Fruit fly (Drosophila melanogaster): ENCODE data around the gene CG10584.

CG10584 gene

dm6 chr3L:21037404-21037803 lies 6.2 kb upstream of the CG10584 start (continued):
- peak; percentile 55 for TF ChIP-seq dsx (GFP tag; optimal IDR thresholded peaks at IDR 0.05; ENCODE audit: poor library complexity, severe bottlenecking)
- peak; percentile 75 for TF ChIP-seq svp (GFP tag)
- no peak for TF ChIP-seq Hr38 (GFP tag; optimal IDR thresholded peaks at IDR 0.05)
- TF ChIP-seq CG15336 (GFP tag; IDR thresholded peaks at IDR 0.05), result peak; percentile 80
- TF ChIP-seq CG34406 (GFP tag; optimal IDR thresholded peaks at IDR 0.05), result peak; percentile 35
- no peak for TF ChIP-seq fkh (GFP tag; optimal IDR thresholded peaks at IDR 0.05)
- peak; percentile 35 for TF ChIP-seq Ets96B (tag; optimal IDR thresholded peaks at IDR 0.05)
- peak; percentile 64 for TF ChIP-seq CG3919 (GFP tag; optimal IDR thresholded peaks at IDR 0.05)
- peak; percentile 88 for TF ChIP-seq Eip78C (GFP tag)
- TF ChIP-seq CG10631 (GFP tag; optimal IDR thresholded peaks at IDR 0.05), result peak; percentile 39
- no peak for TF ChIP-seq CG9139 (GFP tag; optimal IDR thresholded peaks at IDR 0.05)
- peak; percentile 50 for TF ChIP-seq acj6 (GFP tag; optimal IDR thresholded peaks at IDR 0.05)
- no peak for TF ChIP-seq CG8319 (GFP tag; optimal IDR thresholded peaks at IDR 0.05)
- peak; percentile 58 for TF ChIP-seq achi (GFP tag; optimal IDR thresholded peaks at IDR 0.05)
- TF ChIP-seq vri (GFP tag; optimal IDR thresholded peaks at IDR 0.05), result no peak
- peak in 1 of 2 experiments; percentile 37 for TF ChIP-seq salr (GFP tag; optimal IDR thresholded peaks at IDR 0.05)
- peak; percentile 25 for TF ChIP-seq Lpt (GFP tag; optimal IDR thresholded peaks at IDR 0.05)
- TF ChIP-seq topi (GFP tag; optimal IDR thresholded peaks at IDR 0.05), result peak; percentile 23
- TF ChIP-seq Sox102F (GFP tag; optimal IDR thresholded peaks at IDR 0.05), result peak; percentile 20

dm6 chr3L:21036257-21036957 lies 5.2 kb upstream of the CG10584 start:
- 0 out of 3 replicates have a peak, but pooled peaks have one; percentile 14 for TF ChIP-seq CG6163 (GFP tag; IDR thresholded peaks at IDR 0.05)
- TF ChIP-seq spab (GFP tag; optimal IDR thresholded peaks at IDR 0.05), result no peak
- TF ChIP-seq fkh (GFP tag; optimal IDR thresholded peaks at IDR 0.05), result peak; percentile 84
- no peak for TF ChIP-seq CG11762 (GFP tag; optimal IDR thresholded peaks at IDR 0.05; ENCODE audit: insufficient read depth)
- no peak for TF ChIP-seq CG3032 (tag; optimal IDR thresholded peaks at IDR 0.05)
- no peak for TF ChIP-seq Lpt (GFP tag; optimal IDR thresholded peaks at IDR 0.05)
- no peak for TF ChIP-seq CG1621 (tag; optimal IDR thresholded peaks at IDR 0.05)
- peak; percentile 65 for TF ChIP-seq svp (GFP tag)
- TF ChIP-seq pdm3 (GFP tag; optimal IDR thresholded peaks at IDR 0.05), result no peak
- TF ChIP-seq Eip93F (GFP tag; optimal IDR thresholded peaks at IDR 0.05), result no peak
- peak; percentile 5 for TF ChIP-seq esn (GFP tag; optimal IDR thresholded peaks at IDR 0.05)
- no peak for TF ChIP-seq salr (GFP tag; optimal IDR thresholded peaks at IDR 0.05)
- no peak for TF ChIP-seq CG11294 (GFP tag; IDR thresholded peaks at IDR 0.05)
- no peak for TF ChIP-seq achi (GFP tag; optimal IDR thresholded peaks at IDR 0.05)
- peak; percentile 2 for TF ChIP-seq Met (GFP tag; optimal IDR thresholded peaks at IDR 0.05)
- TF ChIP-seq CG10631 (GFP tag; optimal IDR thresholded peaks at IDR 0.05), result no peak
- TF ChIP-seq topi (GFP tag; optimal IDR thresholded peaks at IDR 0.05), result no peak
- no peak for TF ChIP-seq CG6276 (GFP tag; optimal IDR thresholded peaks at IDR 0.05)
- no peak for TF ChIP-seq Ets96B (tag; optimal IDR thresholded peaks at IDR 0.05)
- no peak for TF ChIP-seq CG6808 (GFP tag; optimal IDR thresholded peaks at IDR 0.05)
- TF ChIP-seq CG32006 (GFP tag; optimal IDR thresholded peaks at IDR 0.05), result no peak
- no peak for TF ChIP-seq OdsH (GFP tag; optimal IDR thresholded peaks at IDR 0.05)
- no peak for TF ChIP-seq CG31627 (GFP tag; optimal IDR thresholded peaks at IDR 0.05)
- no peak for TF ChIP-seq lz (GFP tag; optimal IDR thresholded peaks at IDR 0.05)
- TF ChIP-seq Eip75B (GFP tag; optimal IDR thresholded peaks at IDR 0.05), result no peak
- no peak for TF ChIP-seq Gug (GFP tag; IDR thresholded peaks at IDR 0.05)
- no peak for TF ChIP-seq CG16779 (tag; optimal IDR thresholded peaks at IDR 0.05)
- no peak for TF ChIP-seq CG34406 (GFP tag; optimal IDR thresholded peaks at IDR 0.05)
- no peak for TF ChIP-seq acj6 (GFP tag; optimal IDR thresholded peaks at IDR 0.05)

- TF ChIP-seq Smox (GFP tag; optimal IDR thresholded peaks at IDR 0.05) (no peak), Sox102F (GFP tag; optimal IDR thresholded peaks at IDR 0.05) (no peak), CG16779 (tag; optimal IDR thresholded peaks at IDR 0.05) (no peak), CG6276 (GFP tag; optimal IDR thresholded peaks at IDR 0.05) (no peak), Sox14 (GFP tag; optimal IDR thresholded peaks at IDR 0.05) (no peak)
These were observed 4.1 kb upstream of the CG10584 start for dm6 chr3L:21035231-21035630.
